Worm (Caenorhabditis elegans) whole organism, L4/young adult: Measurements from ENCODE around the gene gpa-8.

Experiments
- W03F9.2 ChIP-seq: fragments of 150-350 bp; optimal IDR thresholded peaks from 2 replicates; lab custom pipeline; 2014; ENCODE audit warnings: missing biosample characterization, missing genetic modification characterization
- dao-5 ChIP-seq: sonication (generic microtip); optimal IDR thresholded peaks from 2 replicates; lab custom pipeline; 2016; ENCODE audit warnings: missing genotype, missing genetic modification characterization, moderate library complexity, missing compliant biosample characterization
- him-1 ChIP-seq: sonication (generic microtip); optimal IDR thresholded peaks from 2 replicates; lab custom pipeline; 2016; ENCODE audit warnings: missing genotype, missing genetic modification reagents, missing genetic modification characterization, missing compliant biosample characterization

The gpa-8 gene

ce11 chrV:12640384-12640783 lies at the start of gene gpa-8:
Gene gpa-8, minus strand, starts transcription at chrV:12640484.
- TF ChIP-seq him-1 (tag; lab: Kevin White, UChicago) (no peak), W03F9.2 (tag; lab: Kevin White, UChicago) (no peak), dao-5 (tag; lab: Kevin White, UChicago) (no peak)

ce11 chrV:12683205-12683604 lies 42.9 kb upstream of the gpa-8 start:
- TF ChIP-seq dao-5 (tag; lab: Kevin White, UChicago), result no peak
- TF ChIP-seq W03F9.2 (tag; lab: Kevin White, UChicago), result no peak
- no peak for TF ChIP-seq him-1 (tag; lab: Kevin White, UChicago)

ce11 chrV:12679807-12680206 lies 39.5 kb upstream of the gpa-8 start, which contains the start of gene frpr-15:
Gene frpr-15, plus strand, starts transcription at chrV:12680107.
- no peak for TF ChIP-seq W03F9.2 (tag; lab: Kevin White, UChicago)
- no peak for TF ChIP-seq dao-5 (tag; lab: Kevin White, UChicago)
- TF ChIP-seq him-1 (tag; lab: Kevin White, UChicago), result no peak

- TF ChIP-seq dao-5 (tag; lab: Kevin White, UChicago), result no peak
- no peak for TF ChIP-seq W03F9.2 (tag; lab: Kevin White, UChicago)
- no peak for TF ChIP-seq him-1 (tag; lab: Kevin White, UChicago)
Measured at ce11 chrV:12679292-12679691, 39.0 kb upstream of the gpa-8 start.

ce11 chrV:12676299-12676698 lies 36.0 kb upstream of the gpa-8 start:
- TF ChIP-seq W03F9.2 (tag; lab: Kevin White, UChicago), result no peak
- no peak for TF ChIP-seq dao-5 (tag; lab: Kevin White, UChicago)
- no peak for TF ChIP-seq him-1 (tag; lab: Kevin White, UChicago)

- TF ChIP-seq W03F9.2 (tag; lab: Kevin White, UChicago) (no peak), dao-5 (tag; lab: Kevin White, UChicago) (no peak), him-1 (tag; lab: Kevin White, UChicago) (no peak)
Measured at ce11 chrV:12673745-12674144, 33.5 kb upstream of the gpa-8 start.

- TF ChIP-seq him-1 (tag; lab: Kevin White, UChicago), result no peak
- no peak for TF ChIP-seq W03F9.2 (tag; lab: Kevin White, UChicago)
- TF ChIP-seq dao-5 (tag; lab: Kevin White, UChicago), result no peak
Measured at ce11 chrV:12670607-12671006, 30.3 kb upstream of the gpa-8 start, which contains the start of gene srx-116. Gene srx-116, plus strand, starts transcription at chrV:12670907.

ce11 chrV:12667926-12668325 lies 27.6 kb upstream of the gpa-8 start, which contains the start of gene W05B10.4:
Gene W05B10.4, plus strand, starts transcription at chrV:12668226.
- no peak for TF ChIP-seq him-1 (tag; lab: Kevin White, UChicago)
- no peak for TF ChIP-seq W03F9.2 (tag; lab: Kevin White, UChicago)
- no peak for TF ChIP-seq dao-5 (tag; lab: Kevin White, UChicago)

- TF ChIP-seq W03F9.2 (tag; lab: Kevin White, UChicago), result no peak
- TF ChIP-seq him-1 (tag; lab: Kevin White, UChicago), result no peak
- no peak for TF ChIP-seq dao-5 (tag; lab: Kevin White, UChicago)
Measured at ce11 chrV:12667397-12667796, 27.1 kb upstream of the gpa-8 start.

- no peak for TF ChIP-seq W03F9.2 (tag; lab: Kevin White, UChicago)
- no peak for TF ChIP-seq dao-5 (tag; lab: Kevin White, UChicago)
Measured at ce11 chrV:12663386-12663785, 23.1 kb upstream of the gpa-8 start.

ce11 chrV:12661619-12662018 lies 21.3 kb upstream of the gpa-8 start, which contains the start of gene W05B10.3:
Gene W05B10.3, minus strand, starts transcription at chrV:12661719.
- TF ChIP-seq W03F9.2 (tag; lab: Kevin White, UChicago) (no peak), dao-5 (tag; lab: Kevin White, UChicago) (no peak), him-1 (tag; lab: Kevin White, UChicago) (no peak)

- TF ChIP-seq dao-5 (tag; lab: Kevin White, UChicago), result no peak
- TF ChIP-seq him-1 (tag; lab: Kevin White, UChicago), result no peak
- TF ChIP-seq W03F9.2 (tag; lab: Kevin White, UChicago), result no peak
Measured at ce11 chrV:12660280-12660818, 20.1 kb upstream of the gpa-8 start, which contains the start of gene his-74. Gene his-74, minus strand, starts transcription at chrV:12660330.

- no peak for TF ChIP-seq him-1 (tag; lab: Kevin White, UChicago)
- peak; percentile 54 for TF ChIP-seq W03F9.2 (tag; lab: Kevin White, UChicago)
- no peak for TF ChIP-seq dao-5 (tag; lab: Kevin White, UChicago)
Measured at ce11 chrV:12659426-12659825, 19.1 kb upstream of the gpa-8 start, which contains the start of gene ccch-3. Gene ccch-3, minus strand, starts transcription at chrV:12659687.

ce11 chrV:12658142-12658541 lies 17.9 kb upstream of the gpa-8 start, which contains the start of gene W05B10.6:
Gene W05B10.6, minus strand, starts transcription at chrV:12658242.
- TF ChIP-seq W03F9.2 (tag; lab: Kevin White, UChicago) (no peak), him-1 (tag; lab: Kevin White, UChicago) (no peak), dao-5 (tag; lab: Kevin White, UChicago) (no peak)
